Fruit fly (Drosophila melanogaster) whole organism, embryonic: ENCODE data around the gene CG13127.

Experiments used
- B-H1 ChIP-seq: fragments of 200-800 bp; sonication (Bioruptor generic); IDR thresholded peaks from 3 replicates; pipeline ENCODE4 v1.3.6; 2022; ENCODE audit warnings: missing biosample characterization, missing genetic modification characterization
- BEAF-32 ChIP-seq: fragments of 200-800 bp; sonication (Bioruptor generic); optimal IDR thresholded peaks from 3 replicates; lab custom pipeline; 2017; ENCODE audit warnings: missing biosample characterization, missing genetic modification characterization, mild to moderate bottlenecking, moderate library complexity, missing genetic modification reagents
- Blimp-1 ChIP-seq: fragments of 200-800 bp; sonication (Bioruptor generic); optimal IDR thresholded peaks from 3 replicates; lab custom pipeline; 2018; ENCODE audit warnings: missing biosample characterization, missing genetic modification characterization, mild to moderate bottlenecking, moderate library complexity, missing genetic modification reagents
- CG10654 ChIP-seq: fragments of 200-800 bp; sonication (Bioruptor generic); optimal IDR thresholded peaks from 2 replicates; lab custom pipeline; 2016; ENCODE audit warnings: missing biosample characterization, missing genetic modification characterization
- CG1233 ChIP-seq: fragments of 200-800 bp; sonication (Bioruptor generic); optimal IDR thresholded peaks from 4 replicates; lab custom pipeline; 2018; ENCODE audit warnings: missing biosample characterization, mild to moderate bottlenecking, missing genetic modification characterization
- CG12391 ChIP-seq: fragments of 200-800 bp; sonication (Bioruptor generic); optimal IDR thresholded peaks from 3 replicates; lab custom pipeline; 2018; ENCODE audit warnings: missing biosample characterization, mild to moderate bottlenecking, missing genetic modification characterization, moderate library complexity
- CG12659 ChIP-seq: fragments of 200-800 bp; sonication (Bioruptor generic); optimal IDR thresholded peaks from 3 replicates; lab custom pipeline; 2017; ENCODE audit warnings: mild to moderate bottlenecking, missing biosample characterization, missing genetic modification reagents, missing genetic modification characterization
- CG13123 ChIP-seq: fragments of 200-800 bp; sonication (Bioruptor generic); optimal IDR thresholded peaks from 2 replicates; lab custom pipeline; 2016; ENCODE audit warnings: missing biosample characterization, missing genetic modification characterization
- CG13296 ChIP-seq: fragments of 200-800 bp; sonication (Bioruptor generic); optimal IDR thresholded peaks from 3 replicates; lab custom pipeline; 2018; ENCODE audit warnings: missing biosample characterization, mild to moderate bottlenecking, missing genetic modification characterization
- CG15601 ChIP-seq: fragments of 200-800 bp; sonication (Bioruptor generic); optimal IDR thresholded peaks from 3 replicates; lab custom pipeline; 2019; ENCODE audit warnings: missing biosample characterization, mild to moderate bottlenecking, missing genetic modification characterization, moderate library complexity
- CG16779 ChIP-seq: fragments of 200-800 bp; sonication (Bioruptor generic); IDR thresholded peaks from 2 replicates; pipeline ENCODE4 v1.3.6; 2022; ENCODE audit warnings: missing biosample characterization, missing genetic modification characterization
- CG18599 ChIP-seq: fragments of 200-800 bp; sonication (Bioruptor generic); optimal IDR thresholded peaks from 3 replicates; lab custom pipeline; 2017; ENCODE audit warnings: missing biosample characterization, missing genetic modification characterization, mild to moderate bottlenecking, moderate library complexity, missing genetic modification reagents
- CG30020 ChIP-seq: fragments of 200-800 bp; optimal IDR thresholded peaks from 2 replicates; lab custom pipeline; 2019; ENCODE audit warnings: missing biosample characterization, mild to moderate bottlenecking, missing genetic modification characterization, moderate library complexity
- CG30403 ChIP-seq: fragments of 200-800 bp; sonication (Bioruptor generic); optimal IDR thresholded peaks from 3 replicates; lab custom pipeline; 2016; ENCODE audit warnings: missing biosample characterization, missing genetic modification characterization
- CG4854 ChIP-seq: fragments of 200-800 bp; sonication (Bioruptor generic); optimal IDR thresholded peaks from 2 replicates; lab custom pipeline; 2016; ENCODE audit warnings: missing biosample characterization, missing genetic modification characterization, inconsistent platforms
- CG6254 ChIP-seq: fragments of 200-800 bp; sonication (Bioruptor generic); optimal IDR thresholded peaks from 3 replicates; lab custom pipeline; 2017; ENCODE audit warnings: mild to moderate bottlenecking, missing biosample characterization, missing genetic modification reagents, missing genetic modification characterization
- CG7745 ChIP-seq: fragments of 200-800 bp; sonication (Bioruptor generic); optimal IDR thresholded peaks from 2 replicates; lab custom pipeline; 2018; ENCODE audit warnings: missing biosample characterization, mild to moderate bottlenecking, missing genetic modification characterization, moderate library complexity
- CG9215 ChIP-seq: fragments of 200-800 bp; sonication (Bioruptor generic); IDR thresholded peaks from 2 replicates; pipeline ENCODE4 v1.3.6; 2022; ENCODE audit warnings: missing biosample characterization, missing genetic modification characterization
- Camta ChIP-seq: fragments of 200-800 bp; sonication (Bioruptor generic); optimal IDR thresholded peaks from 2 replicates; lab custom pipeline; 2016; ENCODE audit warnings: missing biosample characterization, missing genetic modification characterization
- Drgx ChIP-seq: fragments of 200-800 bp; sonication (Bioruptor generic); IDR thresholded peaks from 2 replicates; pipeline ENCODE4 v1.3.6; 2022; ENCODE audit warnings: missing biosample characterization, missing genetic modification characterization
- E2f2 ChIP-seq: fragments of 200-800 bp; sonication (Bioruptor generic); IDR thresholded peaks from 2 replicates; pipeline ENCODE4 v1.3.6; 2022; ENCODE audit warnings: missing biosample characterization, missing genetic modification characterization
- Ets97D ChIP-seq: fragments of 200-800 bp; sonication (Bioruptor generic); optimal IDR thresholded peaks from 3 replicates; lab custom pipeline; 2016; ENCODE audit warnings: missing biosample characterization, missing genetic modification characterization
- Fer1 ChIP-seq: fragments of 200-800 bp; sonication (Bioruptor generic); optimal IDR thresholded peaks from 2 replicates; lab custom pipeline; 2017; ENCODE audit warnings: missing biosample characterization, mild to moderate bottlenecking, missing genetic modification characterization
- Gug ChIP-seq: fragments of 200-800 bp; sonication (Bioruptor generic); IDR thresholded peaks from 4 replicates; pipeline ENCODE4 v1.3.6; 2022; ENCODE audit warnings: missing biosample characterization, missing genetic modification characterization
- HLH3B ChIP-seq: fragments of 200-800 bp; sonication (Bioruptor generic); IDR thresholded peaks from 2 replicates; pipeline ENCODE4 v1.3.6; 2022; ENCODE audit warnings: missing biosample characterization, missing genetic modification characterization
- HLHmδ ChIP-seq: fragments of 200-800 bp; sonication (Bioruptor generic); optimal IDR thresholded peaks from 2 replicates; lab custom pipeline; 2018; ENCODE audit warnings: missing biosample characterization, mild to moderate bottlenecking, missing genetic modification characterization, moderate library complexity
- Hr78 ChIP-seq, 2 experiments: fragments of 200-800 bp in 1 of 2; fragments of >200 bp in 1 of 2; sonication (Bioruptor generic) in 1 of 2; optimal IDR thresholded peaks; 2 replicates each; lab custom pipeline; 2017 to 2019; ENCODE audit warnings: missing biosample characterization in 2 of 2, missing genetic modification characterization in 2 of 2, mild to moderate bottlenecking in 1 of 2, moderate library complexity in 1 of 2
- MESR4 ChIP-seq: fragments of 200-800 bp; sonication (Bioruptor generic); optimal IDR thresholded peaks from 2 replicates; lab custom pipeline; 2018; ENCODE audit warnings: missing biosample characterization, mild to moderate bottlenecking, missing genetic modification characterization, moderate library complexity
- Meics ChIP-seq: fragments of 200-800 bp; sonication (Bioruptor generic); optimal IDR thresholded peaks from 2 replicates; lab custom pipeline; 2017; ENCODE audit warnings: missing biosample characterization, mild to moderate bottlenecking, missing genetic modification characterization
- NC2α ChIP-seq: fragments of 200-800 bp; sonication (Bioruptor generic); optimal IDR thresholded peaks from 2 replicates; lab custom pipeline; 2016; ENCODE audit warnings: missing biosample characterization, missing genetic modification characterization
- Nf-YB ChIP-seq: fragments of 200-800 bp; sonication (Bioruptor generic); optimal IDR thresholded peaks from 3 replicates; lab custom pipeline; 2019; ENCODE audit warnings: missing biosample characterization, mild to moderate bottlenecking, missing genetic modification characterization, moderate library complexity
- Pdp1 ChIP-seq, 2 experiments: fragments of 200-800 bp; sonication (Bioruptor generic); optimal IDR thresholded peaks; 3 replicates each; lab custom pipeline; 2016; ENCODE audit warnings: missing biosample characterization in 2 of 2, missing genetic modification characterization in 2 of 2, mild to moderate bottlenecking in 1 of 2, moderate library complexity in 1 of 2
- Tbp ChIP-seq: fragments of >200 bp; optimal IDR thresholded peaks from 2 replicates; lab custom pipeline; 2018; ENCODE audit warnings: missing biosample characterization, missing genetic modification characterization
- amos ChIP-seq: fragments of 200-800 bp; sonication (Bioruptor generic); IDR thresholded peaks from 2 replicates; pipeline ENCODE4 v1.3.6; 2022; ENCODE audit warnings: missing biosample characterization, missing genetic modification characterization; ENCODE audit not compliant: partially characterized antibody
- bsh ChIP-seq, 2 experiments: fragments of 200-800 bp; sonication (Bioruptor generic); optimal IDR thresholded peaks; 2 replicates each; lab custom pipeline; 2017 to 2018; ENCODE audit warnings: mild to moderate bottlenecking in 2 of 2, missing biosample characterization in 2 of 2, missing genetic modification characterization in 2 of 2, moderate library complexity in 1 of 2
- ci ChIP-seq: fragments of 200-800 bp; sonication (Bioruptor generic); IDR thresholded peaks from 3 replicates; pipeline ENCODE4 v1.3.6; 2022; ENCODE audit warnings: missing biosample characterization, missing genetic modification characterization
- disco-r ChIP-seq: fragments of 200-800 bp; sonication (Bioruptor generic); optimal IDR thresholded peaks from 2 replicates; lab custom pipeline; 2016; ENCODE audit warnings: missing biosample characterization, missing genetic modification characterization
- eve ChIP-seq, 2 experiments: fragments of >200 bp; optimal IDR thresholded peaks; 2 replicates each; lab custom pipeline; 2017; ENCODE audit warnings: missing biosample characterization in 2 of 2, missing genetic modification characterization in 2 of 2
- gfzf ChIP-seq: fragments of 200-800 bp; sonication (Bioruptor generic); optimal IDR thresholded peaks from 2 replicates; lab custom pipeline; 2016; ENCODE audit warnings: missing biosample characterization, mild to moderate bottlenecking, missing genetic modification characterization, moderate library complexity
- lab ChIP-seq: fragments of 200-800 bp; sonication (Bioruptor generic); optimal IDR thresholded peaks from 3 replicates; lab custom pipeline; 2017; ENCODE audit warnings: missing biosample characterization, missing genetic modification characterization, mild to moderate bottlenecking, moderate library complexity, missing genetic modification reagents
- luna ChIP-seq: fragments of 200-800 bp; sonication (Bioruptor generic); optimal IDR thresholded peaks from 2 replicates; lab custom pipeline; 2016; ENCODE audit warnings: missing biosample characterization, missing genetic modification characterization
- stwl ChIP-seq: fragments of 200-800 bp; sonication (Bioruptor generic); optimal IDR thresholded peaks from 3 replicates; lab custom pipeline; 2018; ENCODE audit warnings: missing biosample characterization, mild to moderate bottlenecking, missing genetic modification characterization, moderate library complexity
- trem ChIP-seq: fragments of 200-800 bp; optimal IDR thresholded peaks from 3 replicates; lab custom pipeline; 2019; ENCODE audit warnings: missing biosample characterization, mild to moderate bottlenecking, missing genetic modification characterization, moderate library complexity
- ttk ChIP-seq: fragments of 200-800 bp; sonication (Bioruptor generic); IDR thresholded peaks from 2 replicates; pipeline ENCODE4 v2.1.2; 2022; ENCODE audit warnings: missing biosample characterization, missing genetic modification characterization
- unpg ChIP-seq: fragments of 200-800 bp; sonication (Bioruptor generic); optimal IDR thresholded peaks from 3 replicates; lab custom pipeline; 2018; ENCODE audit warnings: missing biosample characterization, mild to moderate bottlenecking, missing genetic modification characterization, moderate library complexity
- usp ChIP-seq: fragments of >200 bp; optimal IDR thresholded peaks from 2 replicates; lab custom pipeline; 2017; ENCODE audit warnings: missing biosample characterization, missing genetic modification characterization
- zfh1 ChIP-seq: fragments of 200-800 bp; sonication (Bioruptor generic); IDR thresholded peaks from 3 replicates; pipeline ENCODE4 v1.3.6; 2022; ENCODE audit warnings: missing biosample characterization, missing genetic modification characterization

The CG13127 gene

DNA sequence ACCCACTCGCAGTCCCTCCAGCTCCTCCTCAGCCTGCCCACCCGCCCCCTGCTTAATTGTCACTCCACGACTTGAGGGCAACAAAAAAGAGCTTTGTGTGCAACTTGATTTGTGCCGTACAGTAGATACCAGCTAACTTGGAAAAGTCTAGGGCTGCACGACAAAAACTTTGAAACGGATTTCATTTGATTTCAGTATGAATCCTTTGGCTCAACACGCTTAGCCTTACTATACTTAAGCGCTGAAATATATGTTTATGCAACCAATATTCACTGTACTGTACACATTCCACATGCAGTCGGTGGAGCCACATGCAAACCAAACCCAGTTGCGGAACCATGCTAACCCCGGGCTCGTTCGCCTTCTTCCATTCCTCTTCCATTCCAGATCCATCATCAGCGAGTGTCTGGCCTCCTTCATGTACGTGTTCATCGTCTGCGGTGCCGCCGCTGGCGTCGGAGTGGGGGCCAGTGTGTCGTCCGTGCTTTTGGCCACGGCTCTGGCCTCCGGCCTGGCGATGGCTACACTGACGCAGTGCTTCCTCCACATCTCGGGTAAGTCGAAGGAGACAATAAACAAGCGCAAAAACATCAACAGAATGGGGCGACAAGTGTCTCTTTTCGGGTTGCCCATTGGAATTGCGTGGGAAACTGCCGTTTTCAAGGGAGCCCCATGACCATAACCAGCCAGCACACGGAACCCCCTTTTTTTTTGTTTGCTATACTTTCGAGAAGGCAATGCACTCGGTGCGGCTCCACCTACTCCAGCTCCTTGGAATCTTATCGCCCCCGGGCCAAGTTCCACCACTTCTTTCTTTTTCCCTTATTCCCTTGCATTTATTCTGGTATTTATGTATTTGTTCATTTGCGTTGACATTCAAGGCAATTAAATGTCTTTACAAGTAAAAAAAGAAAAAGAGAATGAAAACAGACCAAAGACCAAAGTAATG is 39.8 kb upstream of the CG13127 start (continued):
- TF ChIP-seq CG7745 (tag; lab: Kevin White, UChicago) (no peak), CG4854 (GFP tag; lab: Kevin White, UChicago) (no peak), unpg (GFP tag; lab: Kevin White, UChicago) (peak; percentile 50), amos (GFP tag; lab: Robert Waterston, UW) (no peak), lab (GFP tag; lab: Kevin White, UChicago) (peak; percentile 41), Fer1 (GFP tag; lab: Kevin White, UChicago) (no peak), NC2α (GFP tag; lab: Kevin White, UChicago) (no peak), HLH3B (GFP tag; lab: Robert Waterston, UW) (peak; percentile 73), CG9215 (GFP tag; lab: Robert Waterston, UW) (peak; percentile 17; the same call in 1 of the 2 replicates), CG13123 (GFP tag; lab: Kevin White, UChicago) (no peak), zfh1 (GFP tag; lab: Robert Waterston, UW) (peak; percentile 75; the same call in 2 of the 3 replicates), B-H1 (GFP tag; lab: Robert Waterston, UW) (0 out of 3 replicates have a peak, but pooled peaks have one; percentile 26), usp (GFP tag; lab: Kevin White, UChicago) (no peak), luna (GFP tag; lab: Kevin White, UChicago) (no peak), MESR4 (GFP tag; lab: Kevin White, UChicago) (no peak), CG30403 (peak; percentile 8), CG16779 (GFP tag; lab: Robert Waterston, UW) (no peak), Pdp1 (GFP tag; optimal IDR thresholded peaks at IDR 0.05; lab: Kevin White, UChicago) (peak in 1 of 2 experiments; percentile 36), Hr78 (GFP tag; optimal IDR thresholded peaks at IDR 0.05; lab: Kevin White, UChicago) (peak in 1 of 2 experiments; percentile 30), CG10654 (no peak), ttk (GFP tag; lab: Robert Waterston, UW) (peak; percentile 82), Camta (GFP tag; lab: Kevin White, UChicago) (no peak), eve (GFP tag; optimal IDR thresholded peaks at IDR 0.05; lab: Kevin White, UChicago) (no peak), CG13296 (no peak), disco-r (GFP tag; lab: Kevin White, UChicago) (no peak), CG1233 (GFP tag; lab: Kevin White, UChicago) (peak; percentile 6), Ets97D (GFP tag; lab: Kevin White, UChicago) (no peak), Drgx (GFP tag; lab: Robert Waterston, UW) (peak; percentile 94), HLHmδ (no peak), CG15601 (tag; lab: Kevin White, UChicago) (peak; percentile 18), trem (tag; lab: Kevin White, UChicago) (peak; percentile 27), CG12659 (GFP tag; lab: Kevin White, UChicago) (no peak), CG12391 (tag; lab: Kevin White, UChicago) (peak; percentile 48), CG6254 (GFP tag; lab: Kevin White, UChicago) (no peak), Tbp (GFP tag; lab: Kevin White, UChicago) (no peak), Meics (GFP tag; lab: Kevin White, UChicago) (no peak), E2f2 (no peak), CG30020 (tag; lab: Kevin White, UChicago) (no peak), ci (GFP tag; lab: Robert Waterston, UW) (peak; percentile 79), Blimp-1 (GFP tag; lab: Kevin White, UChicago) (peak; percentile 78), bsh (GFP tag; optimal IDR thresholded peaks at IDR 0.05; lab: Kevin White, UChicago) (peak; percentile 79 to 83), Gug (GFP tag; lab: Robert Waterston, UW) (peak; percentile 61; the same call in 3 of the 4 replicates), Nf-YB (no peak), gfzf (GFP tag; lab: Kevin White, UChicago) (no peak), stwl (tag; lab: Kevin White, UChicago) (no peak), CG18599 (GFP tag; lab: Kevin White, UChicago) (peak; percentile 29), BEAF-32 (no peak)
